Fruit fly (Drosophila melanogaster) whole organism, wandering third instar larva: ENCODE data around the gene CG34253.

ENCODE experiments used
- Dif ChIP-seq: fragments of 200-275, 200-300 bp; sonication (Bioruptor generic); optimal IDR thresholded peaks from 2 replicates; lab custom pipeline; 2018; ENCODE audit warnings: missing biosample characterization, missing genetic modification characterization; ENCODE audit not compliant: partially characterized antibody
- Hr78 ChIP-seq: fragments of >200 bp; optimal IDR thresholded peaks from 2 replicates; lab custom pipeline; 2017; ENCODE audit warnings: missing biosample characterization, missing genetic modification characterization
- Sp1 ChIP-seq: fragments of 200-800 bp; sonication (Bioruptor generic); optimal IDR thresholded peaks from 3 replicates; lab custom pipeline; 2019; ENCODE audit warnings: missing biosample characterization, mild to moderate bottlenecking, missing genetic modification characterization, moderate library complexity
- br ChIP-seq: fragments of 200-800 bp; sonication (Bioruptor generic); optimal IDR thresholded peaks from 2 replicates; lab custom pipeline; 2016; ENCODE audit warnings: missing biosample characterization, missing genetic modification characterization
- brk ChIP-seq: fragments of 200-800 bp; sonication (Bioruptor generic); optimal IDR thresholded peaks from 2 replicates; lab custom pipeline; 2016; ENCODE audit warnings: missing biosample characterization, mild to moderate bottlenecking, missing genetic modification characterization
- dmrt93B ChIP-seq: fragments of 200-800 bp; sonication (Bioruptor generic); optimal IDR thresholded peaks from 2 replicates; lab custom pipeline; 2018; ENCODE audit warnings: missing biosample characterization, mild to moderate bottlenecking, missing genetic modification characterization

DNA sequence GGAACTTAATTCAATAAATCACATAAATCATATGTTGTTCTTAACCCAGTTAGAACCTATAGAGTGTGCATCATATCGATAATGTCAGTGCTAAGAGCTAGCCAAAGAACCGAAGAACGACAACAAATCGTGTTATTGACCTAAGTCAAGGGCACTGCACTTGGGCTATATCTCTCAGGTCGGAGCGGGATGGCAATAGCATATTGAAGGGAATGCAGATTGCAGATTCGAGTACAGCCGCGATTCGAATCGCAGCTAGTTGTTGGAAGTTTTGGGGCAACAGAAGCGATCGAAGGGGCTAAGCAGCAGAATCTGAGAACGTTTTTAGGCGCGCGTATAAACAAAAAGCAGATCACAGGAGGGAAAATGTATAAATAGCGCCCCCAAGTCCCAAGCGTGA, 50.1 kb downstream of the CG34253 start:
- no peak for TF ChIP-seq br
- no peak for TF ChIP-seq dmrt93B (GFP tag; lab: Kevin White, UChicago)
- no peak for TF ChIP-seq brk
- no peak for TF ChIP-seq Sp1 (GFP tag; lab: Kevin White, UChicago)
- TF ChIP-seq Dif (GFP tag; lab: Kevin White, UChicago), result no peak
- no peak for TF ChIP-seq Hr78
